Fruit fly (Drosophila melanogaster): ENCODE data around the gene CG7382.

The CG7382 gene

dm6 chr2L:5525723-5526122 is 6.0 kb upstream of the CG7382 start, which contains the start of gene Cap-D3 (continued):
- TF ChIP-seq crp (GFP tag; optimal IDR thresholded peaks at IDR 0.05) = peak in 1 of 2 experiments; percentile 88
- peak; percentile 62; the same call in 1 of the 3 replicates for TF ChIP-seq CG7963 (GFP tag; IDR thresholded peaks at IDR 0.05; ENCODE audit: partially characterized antibody)
- no peak for TF ChIP-seq CG3995 (GFP tag; optimal IDR thresholded peaks at IDR 0.05)
- TF ChIP-seq Side (GFP tag; optimal IDR thresholded peaks at IDR 0.05) = no peak
- no peak for TF ChIP-seq pfk (GFP tag; optimal IDR thresholded peaks at IDR 0.05)
- TF ChIP-seq rib (GFP tag; IDR thresholded peaks at IDR 0.05) = no peak
- TF ChIP-seq CG12071 (GFP tag; optimal IDR thresholded peaks at IDR 0.05) = no peak
- peak; percentile 54 for TF ChIP-seq Med (GFP tag)
- TF ChIP-seq CG2129 (GFP tag; IDR thresholded peaks at IDR 0.05; ENCODE audit: partially characterized antibody) = 0 out of 2 replicates have a peak, but pooled peaks have one; percentile 12
- TF ChIP-seq CG7745 (tag; optimal IDR thresholded peaks at IDR 0.05) = no peak
- TF ChIP-seq mld (GFP tag; IDR thresholded peaks at IDR 0.05; ENCODE audit: partially characterized antibody) = peak; percentile 53; the same call in 1 of the 3 replicates
- peak; percentile 78 for TF ChIP-seq Myb (GFP tag; optimal IDR thresholded peaks at IDR 0.05)
- TF ChIP-seq pzg (GFP tag; optimal IDR thresholded peaks at IDR 0.05) = peak; percentile 35
- no peak for TF ChIP-seq CG2120 (GFP tag; optimal IDR thresholded peaks at IDR 0.05)
- TF ChIP-seq hb (GFP tag; IDR thresholded peaks at IDR 0.05; ENCODE audit: partially characterized antibody) = 0 out of 3 replicates have a peak, but pooled peaks have one; percentile 70
- peak; percentile 67 for TF ChIP-seq CG14860 (GFP tag; IDR thresholded peaks at IDR 0.05; ENCODE audit: partially characterized antibody)
- TF ChIP-seq Dref (GFP tag; IDR thresholded peaks at IDR 0.05) = peak; percentile 71
- TF ChIP-seq Hr3 (GFP tag; optimal IDR thresholded peaks at IDR 0.05) = no peak
- no peak for TF ChIP-seq nmo (GFP tag; optimal IDR thresholded peaks at IDR 0.05)
- TF ChIP-seq E2f2 (GFP tag; IDR thresholded peaks at IDR 0.05) = peak; percentile 84
- TF ChIP-seq Poxn (GFP tag; IDR thresholded peaks at IDR 0.05) = no peak
- TF ChIP-seq HLH4C (GFP tag; IDR thresholded peaks at IDR 0.05; ENCODE audit: partially characterized antibody) = peak; percentile 85
- TF ChIP-seq zen2 (GFP tag; IDR thresholded peaks at IDR 0.05; ENCODE audit: partially characterized antibody) = peak; percentile 65
- peak; percentile 72 for TF ChIP-seq phol (tag; optimal IDR thresholded peaks at IDR 0.05)
- peak; percentile 61; the same call in 2 of the 3 replicates for TF ChIP-seq vnd (GFP tag; IDR thresholded peaks at IDR 0.05; ENCODE audit: partially characterized antibody)
- no peak for TF ChIP-seq Vsx1 (GFP tag; optimal IDR thresholded peaks at IDR 0.05)
- TF ChIP-seq cato (GFP tag; optimal IDR thresholded peaks at IDR 0.05; ENCODE audit: borderline replicate concordance) = no peak
- peak; percentile 60 for TF ChIP-seq Bgb (GFP tag; IDR thresholded peaks at IDR 0.05; ENCODE audit: partially characterized antibody)
- TF ChIP-seq chinmo (GFP tag; IDR thresholded peaks at IDR 0.05; ENCODE audit: partially characterized antibody) = peak; percentile 71; the same call in 1 of the 4 replicates
- TF ChIP-seq CG14710 (tag; optimal IDR thresholded peaks at IDR 0.05) = peak; percentile 91
- peak; percentile 74 for TF ChIP-seq Dp (GFP tag; optimal IDR thresholded peaks at IDR 0.05)
- TF ChIP-seq Rfx (GFP tag; IDR thresholded peaks at IDR 0.05) = no peak
- TF ChIP-seq tna (GFP tag; IDR thresholded peaks at IDR 0.05; ENCODE audit: partially characterized antibody) = peak; percentile 74
- TF ChIP-seq Pdp1 (GFP tag; optimal IDR thresholded peaks at IDR 0.05) = peak in 1 of 2 experiments; percentile 62
- peak; percentile 49 for TF ChIP-seq Scr (GFP tag; IDR thresholded peaks at IDR 0.05; ENCODE audit: partially characterized antibody)
- TF ChIP-seq CG10366 (GFP tag; IDR thresholded peaks at IDR 0.05) = no peak
- no peak for TF ChIP-seq ind (GFP tag; optimal IDR thresholded peaks at IDR 0.05)
- peak; percentile 25 for TF ChIP-seq Sry-δ (GFP tag; optimal IDR thresholded peaks at IDR 0.05)
- TF ChIP-seq NFAT (GFP tag; IDR thresholded peaks at IDR 0.05) = no peak
- TF ChIP-seq MBD-R2 (GFP tag; IDR thresholded peaks at IDR 0.05) = peak; percentile 76
- TF ChIP-seq bbx (GFP tag; IDR thresholded peaks at IDR 0.05; ENCODE audit: partially characterized antibody) = peak; percentile 69
- TF ChIP-seq CG34224 (GFP tag; IDR thresholded peaks at IDR 0.05; ENCODE audit: partially characterized antibody) = peak; percentile 77

Data from whole organism, embryonic.